Worm (Caenorhabditis elegans): ENCODE results near the gene T02H6.8.

Gene T02H6.8

DNA sequence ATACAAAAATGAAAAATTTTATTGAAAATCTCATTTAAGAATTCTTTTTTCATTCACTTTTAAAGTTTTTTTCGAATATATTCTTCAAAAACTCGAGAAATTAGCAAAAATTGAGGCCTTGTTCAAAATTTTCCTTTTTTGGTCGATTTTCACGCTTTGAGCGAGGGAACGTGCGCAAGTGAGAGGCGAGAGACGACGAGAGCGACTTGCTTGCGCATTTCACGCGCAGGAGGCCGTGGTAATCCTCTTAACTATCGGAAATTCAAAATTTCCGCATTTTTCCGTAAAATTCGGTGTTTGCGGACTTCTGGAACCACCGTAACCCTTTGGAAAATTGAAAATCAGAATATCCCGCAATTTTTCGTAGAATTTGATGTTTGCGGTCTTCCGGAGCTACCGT lies 49.3 kb downstream of the T02H6.8 start:
- TF ChIP-seq ceh-88 (GFP tag; IDR thresholded peaks at IDR 0.05) (no peak), efl-1 (optimal IDR thresholded peaks at IDR 0.05) (peak in 1 of 2 experiments; percentile 43), efl-1 (GFP tag; optimal IDR thresholded peaks at IDR 0.05 in 1 of 2) (peak; percentile 29 to 94), zag-1 (tag; optimal IDR thresholded peaks at IDR 0.05) (no peak), swsn-7 (tag; optimal IDR thresholded peaks at IDR 0.05) (no peak), ceh-63 (GFP tag; optimal IDR thresholded peaks at IDR 0.05) (no peak), skn-1 (tag; optimal IDR thresholded peaks at IDR 0.05) (no peak), pqm-1 (tag; optimal IDR thresholded peaks at IDR 0.05) (no peak), nhr-47 (tag; optimal IDR thresholded peaks at IDR 0.05) (peak; percentile 39), unc-98 (GFP tag; IDR thresholded peaks at IDR 0.05) (no peak), nhr-71 (tag; optimal IDR thresholded peaks at IDR 0.05) (peak; percentile 11), snpc-4 (tag; optimal IDR thresholded peaks at IDR 0.05) (no peak), lsy-2 (tag; optimal IDR thresholded peaks at IDR 0.05) (peak in 1 of 2 experiments; percentile 13), nhr-19 (GFP tag; conservative IDR thresholded peaks at IDR 0.05) (no peak), tbx-2 (tag; optimal IDR thresholded peaks at IDR 0.05) (no peak), F16B12.6 (tag; optimal IDR thresholded peaks at IDR 0.05) (no peak), dpl-1 (GFP tag; optimal IDR thresholded peaks at IDR 0.05) (peak in 2 of 3 experiments; percentile 12 to 16), unc-30 (tag; optimal IDR thresholded peaks at IDR 0.05) (no peak)

Measured in whole organism, L1 larva.